Fruit fly (Drosophila melanogaster) S2 (cell line): ENCODE measurements around the gene CG43147.

Source experiments
- CG8478 ChIP-seq: fragments of >200 bp; optimal IDR thresholded peaks from 2 replicates; lab custom pipeline; 2018
- CTCF ChIP-seq, 2 experiments: fragments of >200 bp; optimal IDR thresholded peaks; 2 replicates each; lab custom pipeline; 2018

Gene CG43147

DNA sequence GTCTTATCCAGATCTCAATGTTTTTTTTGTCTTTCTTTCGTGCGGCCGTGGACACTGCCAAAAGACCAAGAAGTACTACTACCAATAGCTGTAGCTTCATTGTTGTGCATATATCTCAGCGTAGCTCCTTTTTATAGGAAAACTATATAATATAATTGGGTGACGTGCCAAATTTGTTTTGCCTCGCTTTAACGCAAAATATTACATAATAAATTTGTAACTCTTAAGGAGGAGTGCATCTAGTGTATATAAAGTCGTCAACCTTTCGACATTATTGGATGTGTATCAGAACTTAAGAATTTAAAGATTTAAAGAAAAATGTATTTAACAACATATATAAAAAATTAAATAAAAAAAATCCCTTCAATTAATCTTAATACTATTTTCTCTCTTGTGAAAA lies at the start of gene CG43147:
CG43147 (minus strand) TSS at position 101 of the 400 bp plus-strand sequence.
- TF ChIP-seq CG8478 (no peak), CTCF (optimal IDR thresholded peaks at IDR 0.05; lab: Kevin White, UChicago) (no peak)

- no peak for TF ChIP-seq CTCF (optimal IDR thresholded peaks at IDR 0.05; lab: Kevin White, UChicago)
These were observed 48.8 kb upstream of the CG43147 start, which contains the start of gene CG17687 for dm6 chr3L:13348733-13349132. TSS of gene CG17687 (plus strand) at chr3L:13349033.

DNA sequence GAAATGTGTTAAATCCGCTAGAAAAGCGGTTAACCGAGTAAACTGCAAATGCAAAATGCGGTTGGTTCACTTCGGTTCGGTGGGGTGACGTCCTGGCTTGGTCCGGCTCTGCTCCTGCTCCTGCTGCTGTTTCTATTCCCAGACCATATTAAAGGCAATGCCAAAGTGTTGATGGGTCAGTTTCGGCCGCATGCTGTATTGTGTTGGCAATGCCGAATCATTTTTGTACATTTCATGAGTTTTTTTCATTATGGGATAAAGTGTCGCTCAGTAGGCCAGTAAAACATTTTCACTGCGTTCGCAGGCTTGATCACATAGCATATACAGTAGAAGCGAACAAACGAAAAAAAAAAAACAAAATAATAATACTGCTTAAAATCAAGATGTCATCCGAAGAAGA lies 28.9 kb upstream of the CG43147 start, which contains the start of gene CG14113:
CG14113 (plus strand) TSS at position 301 of the 400 bp plus-strand sequence.
- TF ChIP-seq CG8478 (no peak), CTCF (optimal IDR thresholded peaks at IDR 0.05; lab: Kevin White, UChicago) (no peak)

DNA sequence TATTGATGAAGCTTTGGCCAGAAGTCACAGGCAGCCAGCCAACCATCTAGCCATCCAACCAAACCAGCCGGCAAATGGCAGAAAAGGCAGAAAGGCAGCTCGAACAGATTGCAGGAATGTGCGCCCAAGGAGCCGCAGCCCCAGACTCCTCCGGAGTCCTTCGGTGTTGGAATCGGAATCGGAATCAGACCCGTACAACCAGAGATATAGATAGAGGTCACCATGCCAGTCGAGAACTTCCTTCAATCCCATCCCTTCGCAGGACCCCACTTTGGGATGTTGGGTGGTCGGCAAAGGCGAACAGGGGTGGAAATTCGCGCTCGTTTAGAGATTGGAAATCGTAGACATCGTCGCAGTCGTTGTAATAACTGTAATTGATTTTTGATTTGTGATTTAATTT lies 12.3 kb upstream of the CG43147 start:
- TF ChIP-seq CG8478 (no peak), CTCF (optimal IDR thresholded peaks at IDR 0.05; lab: Kevin White, UChicago) (no peak)

DNA sequence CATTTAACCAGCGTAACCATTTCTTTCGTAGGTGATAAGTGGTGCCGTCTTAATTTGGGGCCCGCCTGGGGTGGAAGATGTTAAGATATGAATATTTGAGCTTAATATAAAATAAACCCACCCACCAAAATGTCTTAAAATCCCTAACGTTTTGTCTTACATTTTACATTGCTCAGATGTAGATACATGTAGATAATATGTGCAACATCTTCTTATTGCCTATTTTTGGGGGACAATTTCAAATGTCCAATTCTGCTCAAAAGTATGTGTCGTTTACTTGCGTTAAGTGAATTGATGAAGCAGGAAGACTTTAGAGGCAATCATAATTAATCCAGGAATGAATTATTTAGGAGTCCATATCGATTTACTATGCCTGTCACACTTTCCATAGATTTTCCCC lies 1.8 kb upstream of the CG43147 start:
- peak; percentile 35 to 57 for TF ChIP-seq CTCF (optimal IDR thresholded peaks at IDR 0.05; lab: Kevin White, UChicago)
- TF ChIP-seq CG8478, result no peak

DNA sequence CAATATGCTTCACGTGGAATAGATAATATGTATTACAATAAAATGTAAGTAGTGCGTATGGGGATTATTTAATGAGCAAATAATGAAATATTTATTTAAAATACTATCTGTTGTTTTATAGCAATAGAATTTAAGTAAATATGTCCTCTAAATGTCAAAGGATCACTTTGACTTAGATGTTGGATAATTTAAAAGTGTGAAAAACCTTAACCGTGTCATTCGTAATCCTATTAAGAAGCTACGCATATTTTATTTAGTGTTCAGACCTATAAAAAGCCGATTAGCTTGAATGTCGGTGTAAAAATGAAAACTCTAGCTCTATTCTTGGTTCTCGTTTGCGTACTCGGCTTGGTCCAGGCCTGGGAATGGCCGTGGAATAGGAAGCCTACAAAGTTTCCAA lies 1.4 kb upstream of the CG43147 start, which contains the start of gene SP:
SP (plus strand) TSS at position 301 of the 400 bp plus-strand sequence.
- TF ChIP-seq CG8478 (no peak), CTCF (optimal IDR thresholded peaks at IDR 0.05; lab: Kevin White, UChicago) (no peak)

DNA sequence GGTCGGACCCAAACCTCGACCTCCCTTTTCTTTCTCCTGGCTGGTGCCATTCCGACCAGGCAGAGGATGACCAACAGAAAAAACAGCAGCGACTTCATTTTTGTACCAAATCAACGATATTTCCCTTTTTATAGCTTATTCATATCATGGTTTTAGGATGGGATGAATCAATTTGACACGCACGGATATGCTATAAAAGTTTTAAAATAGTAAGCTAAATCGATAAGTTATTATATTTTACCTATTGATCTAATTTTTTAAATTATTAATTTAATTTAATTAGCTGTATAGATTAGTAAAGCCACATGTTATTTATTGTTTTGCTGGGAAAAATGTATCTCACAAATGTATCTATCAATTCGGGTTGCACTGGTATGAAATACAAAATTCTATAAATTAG lies 1.0 kb downstream of the CG43147 start, which contains the start of gene CG42481:
CG42481 (minus strand) TSS at position 101 of the 400 bp plus-strand sequence.
- TF ChIP-seq CG8478 (no peak), CTCF (optimal IDR thresholded peaks at IDR 0.05; lab: Kevin White, UChicago) (no peak)

- no peak for TF ChIP-seq CTCF (optimal IDR thresholded peaks at IDR 0.05; lab: Kevin White, UChicago)
- no peak for TF ChIP-seq CG8478
These were observed 3.2 kb downstream of the CG43147 start, which contains the start of gene Sfp70A4 for dm6 chr3L:13296760-13297159. TSS of gene Sfp70A4 (minus strand) at chr3L:13296860.

- no peak for TF ChIP-seq CG8478
- TF ChIP-seq CTCF (optimal IDR thresholded peaks at IDR 0.05; lab: Kevin White, UChicago), result no peak
These were observed 4.3 kb downstream of the CG43147 start for dm6 chr3L:13295675-13296074.

DNA sequence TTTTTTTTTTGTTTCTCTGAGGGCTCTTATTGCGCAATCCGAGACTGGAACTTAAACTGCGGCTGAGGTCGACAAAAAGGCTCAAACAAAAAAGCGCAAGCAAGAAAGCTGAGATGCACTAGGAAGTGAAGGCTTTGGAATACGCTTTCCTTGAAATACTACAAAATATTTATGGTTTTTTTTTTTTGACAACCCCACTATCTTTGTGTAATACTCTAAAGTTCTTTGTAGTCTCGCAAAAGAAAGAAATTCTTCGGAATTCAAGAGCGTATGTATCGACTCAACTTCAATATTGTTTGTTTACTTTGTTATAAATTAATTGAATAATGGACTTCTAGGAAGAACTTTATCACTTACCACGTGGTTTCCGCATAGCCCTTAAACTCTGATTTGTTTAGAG lies 11.8 kb downstream of the CG43147 start:
- TF ChIP-seq CTCF (optimal IDR thresholded peaks at IDR 0.05; lab: Kevin White, UChicago) (no peak), CG8478 (no peak)

DNA sequence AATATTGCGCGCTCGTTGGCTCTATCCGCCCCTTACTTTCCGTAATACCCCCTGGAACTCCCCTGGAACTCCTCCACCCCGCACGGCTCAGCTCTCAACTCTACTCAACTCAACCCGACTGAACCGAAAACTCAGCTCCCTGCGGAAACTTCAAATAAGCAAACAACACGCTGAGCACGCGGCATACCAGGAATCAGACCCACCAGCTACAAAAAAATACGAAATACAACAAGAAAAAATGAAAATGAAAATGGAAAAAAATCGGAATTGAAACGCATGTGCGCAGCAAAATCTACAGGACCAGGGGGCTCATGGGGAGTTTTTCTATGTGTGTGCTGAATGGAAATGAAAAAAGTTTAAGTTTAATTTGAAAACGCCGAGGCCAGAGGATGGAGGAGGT lies 13.3 kb downstream of the CG43147 start:
- TF ChIP-seq CTCF (optimal IDR thresholded peaks at IDR 0.05; lab: Kevin White, UChicago), result no peak
- no peak for TF ChIP-seq CG8478

- TF ChIP-seq CTCF (optimal IDR thresholded peaks at IDR 0.05; lab: Kevin White, UChicago) (no peak), CG8478 (no peak)
These were observed 15.6 kb downstream of the CG43147 start for dm6 chr3L:13284308-13284707.

DNA sequence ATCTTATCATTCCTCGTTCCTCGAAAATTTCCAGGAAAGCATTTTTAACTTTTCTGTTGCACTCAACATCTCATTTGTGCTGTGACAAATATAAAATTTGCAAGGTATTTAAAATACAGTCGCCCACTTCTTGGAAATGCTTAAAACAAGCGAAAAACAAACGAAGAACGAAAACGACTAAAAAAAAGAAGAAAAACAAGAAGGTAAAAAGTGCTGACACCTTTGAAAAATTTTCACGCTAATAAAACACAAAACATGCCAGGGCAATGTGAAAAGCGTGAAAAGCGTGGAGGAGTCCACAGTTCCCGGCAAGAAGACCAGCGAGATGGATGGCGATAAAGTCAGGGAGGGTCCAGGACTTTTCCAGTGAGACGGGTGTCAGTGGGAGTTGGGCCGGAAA lies 17.9 kb downstream of the CG43147 start:
- TF ChIP-seq CG8478, result no peak
- no peak for TF ChIP-seq CTCF (optimal IDR thresholded peaks at IDR 0.05; lab: Kevin White, UChicago)

- peak; percentile 55 to 77 for TF ChIP-seq CTCF (optimal IDR thresholded peaks at IDR 0.05; lab: Kevin White, UChicago)
- TF ChIP-seq CG8478, result no peak
These were observed 28.7 kb downstream of the CG43147 start for dm6 chr3L:13271282-13271681.

DNA sequence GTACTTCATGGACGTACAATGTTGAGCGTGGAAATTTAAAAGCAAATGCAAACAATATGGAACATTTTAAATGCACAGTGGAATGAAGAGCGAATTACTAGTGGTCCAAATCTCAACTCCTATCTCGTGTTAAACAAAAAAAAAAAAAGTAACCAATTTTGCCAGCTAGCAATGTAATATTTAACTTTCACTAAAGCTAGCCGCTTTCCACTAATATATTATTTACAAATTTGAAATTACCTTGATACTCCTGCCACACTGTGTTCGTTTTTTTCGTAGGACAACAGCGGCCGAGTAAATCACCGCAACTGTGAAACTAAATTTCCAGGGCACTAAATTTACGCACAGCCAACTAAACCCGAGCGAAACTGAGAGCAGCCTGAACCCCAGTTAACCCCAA lies 32.1 kb downstream of the CG43147 start:
- TF ChIP-seq CG8478 (no peak), CTCF (optimal IDR thresholded peaks at IDR 0.05; lab: Kevin White, UChicago) (no peak)

- TF ChIP-seq CG8478 (no peak), CTCF (optimal IDR thresholded peaks at IDR 0.05; lab: Kevin White, UChicago) (no peak)
These were observed 32.7 kb downstream of the CG43147 start for dm6 chr3L:13267254-13267653.

DNA sequence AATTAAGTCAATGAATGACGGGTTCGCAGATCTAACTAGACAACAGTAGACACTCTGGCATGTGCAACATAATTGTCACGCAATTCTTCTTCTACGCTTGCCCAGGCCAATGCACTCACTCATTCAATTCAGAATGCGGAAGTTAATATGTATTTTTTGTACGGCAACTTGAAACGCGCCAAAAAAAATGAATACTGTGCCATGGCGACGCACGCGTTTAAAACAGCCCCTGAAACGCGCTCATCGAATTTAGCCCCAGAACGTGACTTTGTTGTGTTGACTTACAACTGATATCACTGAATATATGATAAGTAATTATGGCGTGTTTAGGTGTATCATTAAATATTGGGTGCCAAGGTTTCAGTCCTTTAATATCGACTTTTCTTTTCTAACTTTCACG lies 33.9 kb downstream of the CG43147 start:
- TF ChIP-seq CG8478 (no peak), CTCF (optimal IDR thresholded peaks at IDR 0.05; lab: Kevin White, UChicago) (no peak)
